Worm (Caenorhabditis elegans) whole organism, L3 larva: Measurements from ENCODE around the gene sulp-3.

Experiments
- R02D3.7 ChIP-seq: fragments of 150-350 bp; optimal IDR thresholded peaks from 2 replicates; lab custom pipeline; 2014; ENCODE audit warnings: missing biosample characterization, missing genetic modification characterization
- aly-2 ChIP-seq: fragments of 150-350 bp; optimal IDR thresholded peaks from 2 replicates; lab custom pipeline; 2014; ENCODE audit warnings: missing biosample characterization, missing genetic modification characterization
- ceh-28 ChIP-seq: fragments of 150-350 bp; optimal IDR thresholded peaks from 2 replicates; lab custom pipeline; 2014; ENCODE audit warnings: missing biosample characterization, missing genetic modification reagents, missing genetic modification characterization
- ceh-9 ChIP-seq: sonication (generic microtip); optimal IDR thresholded peaks from 2 replicates; lab custom pipeline; 2018; ENCODE audit warnings: missing biosample characterization, missing genetic modification characterization
- daf-12 ChIP-seq: fragments of 150-350 bp; optimal IDR thresholded peaks from 2 replicates; lab custom pipeline; 2014; ENCODE audit warnings: missing biosample characterization, missing genetic modification reagents, missing genetic modification characterization
- egl-27 ChIP-seq: sonication (generic microtip); optimal IDR thresholded peaks from 4 replicates; lab custom pipeline; 2017; ENCODE audit warnings: missing biosample characterization, missing genetic modification reagents, missing genetic modification characterization
- egl-5 ChIP-seq: fragments of 150-350 bp; optimal IDR thresholded peaks from 2 replicates; lab custom pipeline; 2017; ENCODE audit warnings: missing biosample characterization, missing genetic modification reagents, missing genetic modification characterization, inconsistent platforms
- elt-2 ChIP-seq: sonication (generic microtip); optimal IDR thresholded peaks from 2 replicates; lab custom pipeline; 2016; ENCODE audit warnings: missing genetic modification reagents, mild to moderate bottlenecking, missing genetic modification characterization, missing compliant biosample characterization
- elt-3 ChIP-seq, 3 experiments: fragments of 150-350 bp in 1 of 3; sonication (generic microtip) in 2 of 3; optimal IDR thresholded peaks; 2 replicates in 2 of 3; 4 replicates in 1 of 3; lab custom pipeline; 2014 to 2017; ENCODE audit warnings: missing biosample characterization in 3 of 3, missing genetic modification characterization in 3 of 3
- eor-1 ChIP-seq, 2 experiments: fragments of 150-350 bp; optimal IDR thresholded peaks; 2 replicates each; lab custom pipeline; 2014 to 2018; ENCODE audit warnings: missing biosample characterization in 2 of 2, missing genetic modification characterization in 2 of 2
- fkh-10 ChIP-seq: sonication (generic microtip); optimal IDR thresholded peaks from 2 replicates; lab custom pipeline; 2017; ENCODE audit warnings: missing biosample characterization, missing genetic modification reagents, missing genetic modification characterization
- fkh-2 ChIP-seq: fragments of 150-350 bp; optimal IDR thresholded peaks from 2 replicates; lab custom pipeline; 2014; ENCODE audit warnings: missing biosample characterization, missing genetic modification reagents, missing genetic modification characterization
- lin-39 ChIP-seq: fragments of 150-350 bp; optimal IDR thresholded peaks from 2 replicates; lab custom pipeline; 2018; ENCODE audit warnings: missing biosample characterization, missing genetic modification reagents, missing genetic modification characterization
- lsy-12 ChIP-seq: sonication (generic microtip); optimal IDR thresholded peaks from 2 replicates; lab custom pipeline; 2016; ENCODE audit warnings: mild to moderate bottlenecking, missing genetic modification characterization, missing compliant biosample characterization
- mdl-1 ChIP-seq: fragments of 150-350 bp; optimal IDR thresholded peaks from 2 replicates; lab custom pipeline; 2014; ENCODE audit warnings: missing biosample characterization, missing genetic modification characterization
- mml-1 ChIP-seq: fragments of 150-350 bp; sonication (generic microtip); optimal IDR thresholded peaks from 3 replicates; lab custom pipeline; 2014; ENCODE audit warnings: missing biosample characterization, missing genetic modification characterization
- nfya-1 ChIP-seq: sonication (generic microtip); optimal IDR thresholded peaks from 2 replicates; lab custom pipeline; 2017; ENCODE audit warnings: missing genetic modification characterization, mild to moderate bottlenecking, missing compliant biosample characterization, antibody characterized with exemption, moderate library complexity; ENCODE audit not compliant: insufficient read depth
- nhr-11 ChIP-seq: fragments of 150-350 bp; optimal IDR thresholded peaks from 2 replicates; lab custom pipeline; 2014; ENCODE audit warnings: missing biosample characterization, missing genetic modification characterization
- nhr-12 ChIP-seq: fragments of 150-350 bp; optimal IDR thresholded peaks from 2 replicates; lab custom pipeline; 2014; ENCODE audit warnings: missing biosample characterization, missing genetic modification characterization
- nhr-237 ChIP-seq: fragments of 150-350 bp; optimal IDR thresholded peaks from 2 replicates; lab custom pipeline; 2014; ENCODE audit warnings: missing biosample characterization, missing genetic modification characterization
- nhr-25 ChIP-seq: sonication (generic microtip); optimal IDR thresholded peaks from 2 replicates; lab custom pipeline; 2017; ENCODE audit warnings: missing biosample characterization, missing genetic modification characterization
- nhr-43 ChIP-seq: sonication (generic microtip); optimal IDR thresholded peaks from 2 replicates; lab custom pipeline; 2016; ENCODE audit warnings: mild to moderate bottlenecking, missing genetic modification characterization, missing compliant biosample characterization; ENCODE audit not compliant: poor library complexity, severe bottlenecking
- nhr-67 ChIP-seq: fragments of 150-350 bp; optimal IDR thresholded peaks from 2 replicates; lab custom pipeline; 2014; ENCODE audit warnings: missing biosample characterization, missing genetic modification characterization
- nhr-76 ChIP-seq: fragments of 150-350 bp; sonication (generic microtip); optimal IDR thresholded peaks from 5 replicates; lab custom pipeline; 2014; ENCODE audit warnings: missing biosample characterization, missing genetic modification characterization
- nhr-77 ChIP-seq: fragments of 150-350 bp; optimal IDR thresholded peaks from 2 replicates; lab custom pipeline; 2014; ENCODE audit warnings: missing biosample characterization, missing genetic modification characterization
- pha-4 ChIP-seq: fragments of 150-350 bp; optimal IDR thresholded peaks from 2 replicates; lab custom pipeline; 2014; ENCODE audit warnings: missing biosample characterization, missing genetic modification reagents, missing genetic modification characterization
- pqm-1 ChIP-seq: fragments of 150-350 bp; optimal IDR thresholded peaks from 2 replicates; lab custom pipeline; 2017; ENCODE audit warnings: missing biosample characterization, missing genetic modification characterization, inconsistent platforms
- snpc-4 ChIP-seq: fragments of 150-350 bp; optimal IDR thresholded peaks from 2 replicates; lab custom pipeline; 2014; ENCODE audit warnings: missing biosample characterization, missing genetic modification characterization
- tbx-2 ChIP-seq: sonication (generic microtip); optimal IDR thresholded peaks from 2 replicates; lab custom pipeline; 2016; ENCODE audit warnings: mild to moderate bottlenecking, missing genetic modification characterization, missing compliant biosample characterization
- unc-39 ChIP-seq: sonication (generic microtip); optimal IDR thresholded peaks from 4 replicates; lab custom pipeline; 2017; ENCODE audit warnings: missing biosample characterization, missing genetic modification characterization
- zag-1 ChIP-seq: fragments of 150-350 bp; optimal IDR thresholded peaks from 2 replicates; lab custom pipeline; 2014; ENCODE audit warnings: missing biosample characterization, missing genetic modification characterization
- ztf-4 ChIP-seq: fragments of 150-350 bp; optimal IDR thresholded peaks from 2 replicates; lab custom pipeline; 2014; ENCODE audit warnings: missing biosample characterization, missing genetic modification characterization

The sulp-3 gene

DNA sequence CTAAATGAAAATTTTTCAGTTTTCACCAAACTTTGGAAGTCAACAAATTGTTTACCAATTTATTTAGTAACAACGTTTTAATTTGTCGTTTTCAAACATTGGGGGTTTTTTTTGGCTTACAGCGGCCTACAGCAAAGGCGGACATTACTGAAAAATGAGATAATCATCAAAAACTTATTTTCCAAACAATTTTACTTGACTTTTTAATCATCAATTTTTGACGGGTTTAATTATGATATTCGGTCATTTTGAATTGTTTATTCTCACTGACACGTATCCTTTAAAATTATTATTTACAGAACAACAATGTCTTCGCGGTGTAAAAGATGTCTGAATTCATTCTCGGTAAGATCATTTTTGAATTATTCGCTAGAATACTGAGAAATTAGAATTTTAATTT lies 40.6 kb downstream of the sulp-3 start, which contains the start of gene F40B5.2:
Gene F40B5.2 (plus strand): TSS at position 301 of the 400 bp plus-strand sequence.
- TF ChIP-seq nhr-11 = no peak
- no peak for TF ChIP-seq snpc-4 (tag; lab: Kevin White, UChicago)
- TF ChIP-seq lin-39 (tag; lab: Kevin White, UChicago) = no peak
- no peak for TF ChIP-seq eor-1 (tag; optimal IDR thresholded peaks at IDR 0.05; lab: Kevin White, UChicago)
- no peak for TF ChIP-seq nhr-67 (tag; lab: Kevin White, UChicago)
- TF ChIP-seq nhr-43 = no peak
- TF ChIP-seq aly-2 (tag; lab: Kevin White, UChicago) = no peak
- TF ChIP-seq elt-2 (tag; lab: Kevin White, UChicago) = no peak
- no peak for TF ChIP-seq nhr-77
- TF ChIP-seq unc-39 (tag; lab: Kevin White, UChicago) = no peak
- no peak for TF ChIP-seq egl-5
- no peak for TF ChIP-seq ztf-4 (tag; lab: Kevin White, UChicago)
- TF ChIP-seq nhr-76 (tag; lab: Kevin White, UChicago) = no peak
- no peak for TF ChIP-seq R02D3.7 (tag; lab: Kevin White, UChicago)
- no peak for TF ChIP-seq zag-1 (tag; lab: Kevin White, UChicago)
- no peak for TF ChIP-seq daf-12 (tag; lab: Kevin White, UChicago)
- TF ChIP-seq, all 47 proteins: peak for 0

DNA sequence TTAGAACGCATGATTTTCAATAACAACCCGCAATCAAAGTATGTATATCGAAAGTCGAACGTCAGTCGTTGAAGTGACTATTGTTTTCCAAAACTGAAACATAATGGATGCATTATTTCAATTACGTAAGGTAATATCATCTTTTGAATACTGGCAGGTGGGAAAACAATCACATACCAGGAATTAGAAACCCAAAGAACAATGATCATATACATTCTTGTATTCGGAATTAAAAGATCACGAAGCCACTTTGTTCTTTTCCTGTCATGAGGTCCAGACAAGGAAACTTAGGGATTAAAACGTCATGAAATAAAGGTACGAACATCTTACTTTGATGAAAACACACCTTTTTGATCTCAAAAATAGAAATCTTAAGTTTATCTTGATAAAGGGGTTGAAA lies 45.8 kb downstream of the sulp-3 start:
- TF ChIP-seq ceh-28 (tag; lab: Kevin White, UChicago) (no peak), unc-39 (tag; lab: Kevin White, UChicago) (no peak), aly-2 (tag; lab: Kevin White, UChicago) (no peak), lin-39 (tag; lab: Kevin White, UChicago) (no peak), ceh-9 (tag; lab: Kevin White, UChicago) (no peak), egl-5 (no peak), nhr-25 (tag; lab: Kevin White, UChicago) (no peak), eor-1 (tag; optimal IDR thresholded peaks at IDR 0.05; lab: Kevin White, UChicago) (no peak), nhr-77 (no peak), lsy-12 (tag; lab: Kevin White, UChicago) (no peak), mdl-1 (tag; lab: Kevin White, UChicago) (no peak), mml-1 (tag; lab: Kevin White, UChicago) (no peak), R02D3.7 (tag; lab: Kevin White, UChicago) (no peak), pha-4 (tag; lab: Kevin White, UChicago) (no peak), nfya-1 (tag; lab: Kevin White, UChicago) (no peak), elt-3 (tag; optimal IDR thresholded peaks at IDR 0.05; lab: Kevin White, UChicago) (no peak), nhr-237 (tag; lab: Kevin White, UChicago) (no peak), egl-27 (tag; lab: Kevin White, UChicago) (no peak)
- TF ChIP-seq, all 47 proteins: peak for 0

DNA sequence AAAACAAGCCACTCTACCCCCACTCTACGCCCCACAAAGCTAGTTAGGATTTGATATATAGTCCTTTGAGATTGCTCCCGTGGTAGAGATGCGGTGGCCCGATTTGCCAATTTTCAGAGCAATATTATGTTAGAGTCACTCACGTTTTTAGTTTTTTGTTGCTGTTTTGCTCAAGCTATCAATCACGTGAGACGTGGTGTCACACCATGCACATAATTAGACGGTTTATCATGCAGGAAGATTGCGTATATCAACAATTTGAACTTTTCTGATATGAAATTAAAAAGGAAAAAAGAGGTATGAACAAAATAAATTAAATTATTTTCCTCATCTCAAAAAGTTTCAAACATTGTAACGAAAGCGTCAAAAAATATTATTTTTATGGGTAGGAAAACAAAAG lies 51.9 kb downstream of the sulp-3 start:
- TF ChIP-seq pha-4 (tag; lab: Kevin White, UChicago) (peak; percentile 30), elt-2 (tag; lab: Kevin White, UChicago) (peak; percentile 70), ztf-4 (tag; lab: Kevin White, UChicago) (no peak)

DNA sequence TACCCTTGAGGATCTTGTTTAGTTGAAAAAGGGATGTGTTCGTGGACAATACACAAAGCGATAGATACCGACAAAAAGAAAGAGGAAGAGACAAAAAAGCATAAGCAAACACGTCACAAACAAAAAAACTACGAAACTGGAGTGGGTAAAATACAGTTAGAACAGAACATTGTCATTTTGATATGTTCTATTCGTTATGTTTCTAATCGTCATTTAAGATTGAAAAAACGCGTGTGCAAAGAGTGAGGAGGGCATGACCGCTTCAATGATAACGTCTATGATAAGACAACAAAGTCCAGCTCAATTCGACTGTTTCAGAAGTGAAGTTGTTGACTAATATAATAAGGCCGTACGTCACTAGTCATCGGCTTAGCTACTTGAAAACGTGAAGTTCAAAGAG lies 52.8 kb downstream of the sulp-3 start:
- TF ChIP-seq elt-2 (tag; lab: Kevin White, UChicago) (peak; percentile 88), nhr-77 (no peak), nhr-43 (no peak), pha-4 (tag; lab: Kevin White, UChicago) (peak; percentile 72), fkh-10 (GFP tag; lab: Kevin White, UChicago) (no peak), pqm-1 (tag; lab: Kevin White, UChicago) (peak; percentile 92), aly-2 (tag; lab: Kevin White, UChicago) (no peak)

DNA sequence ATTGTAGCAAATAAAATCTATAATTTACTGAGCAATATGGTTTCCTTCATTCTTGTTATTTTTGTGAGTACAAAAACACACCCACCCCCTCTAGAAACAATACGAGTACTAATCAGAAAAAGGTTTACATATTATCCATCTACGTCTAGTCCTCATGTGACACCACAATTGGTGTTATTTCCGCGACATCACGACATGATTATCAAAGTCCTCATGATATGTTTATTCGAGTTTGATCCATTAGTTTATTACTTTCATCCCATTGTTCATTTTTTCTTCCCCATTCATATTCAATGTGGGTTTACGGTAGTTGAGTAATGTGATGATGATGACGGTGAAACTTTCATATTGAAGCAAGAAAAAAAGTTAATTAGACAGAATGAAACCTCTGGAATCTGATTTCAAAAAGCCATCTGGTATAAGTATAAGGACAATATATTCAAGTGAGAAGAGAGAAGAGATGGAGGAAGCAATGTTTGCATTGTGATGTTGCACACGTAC lies 53.8 kb downstream of the sulp-3 start:
- TF ChIP-seq mml-1 (tag; lab: Kevin White, UChicago) (no peak), egl-5 (no peak), unc-39 (tag; lab: Kevin White, UChicago) (no peak), nhr-76 (tag; lab: Kevin White, UChicago) (no peak), tbx-2 (no peak), nhr-67 (tag; lab: Kevin White, UChicago) (no peak), nhr-12 (tag; lab: Kevin White, UChicago) (no peak), pha-4 (tag; lab: Kevin White, UChicago) (no peak), elt-2 (tag; lab: Kevin White, UChicago) (no peak), snpc-4 (tag; lab: Kevin White, UChicago) (no peak), fkh-2 (tag; lab: Kevin White, UChicago) (no peak)
